Worm (Caenorhabditis elegans): Measurements from ENCODE around the gene fipr-10.

DNA sequence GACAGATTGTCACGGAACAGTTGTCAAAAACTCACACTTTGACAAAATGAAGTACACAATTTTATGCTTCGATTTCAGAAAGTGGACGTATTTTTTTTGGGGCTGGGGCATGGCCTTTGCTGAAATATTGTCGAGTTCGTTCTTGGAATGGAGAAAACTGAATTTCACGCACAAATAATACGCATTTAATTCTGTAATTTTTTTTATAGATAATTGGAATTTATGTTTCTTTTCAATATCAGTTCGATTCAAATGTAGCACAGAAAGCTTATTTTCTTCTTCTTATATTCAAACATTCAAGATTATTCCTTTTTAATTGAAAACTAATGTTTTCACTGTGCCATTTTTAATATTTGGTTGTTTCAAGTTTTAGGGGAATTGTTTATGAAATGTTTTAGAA, 46.4 kb downstream of the fipr-10 start, which contains the start of gene T07C12.10:
- TF ChIP-seq snpc-4 (tag; optimal IDR thresholded peaks at IDR 0.05) (no peak), mep-1 (tag; optimal IDR thresholded peaks at IDR 0.05) (no peak), lin-13 (tag; optimal IDR thresholded peaks at IDR 0.05) (no peak), elt-3 (tag; optimal IDR thresholded peaks at IDR 0.05) (no peak), nhr-76 (tag; optimal IDR thresholded peaks at IDR 0.05) (no peak), blmp-1 (tag; optimal IDR thresholded peaks at IDR 0.05) (no peak), lsy-2 (tag; optimal IDR thresholded peaks at IDR 0.05) (no peak), ceh-39 (tag; optimal IDR thresholded peaks at IDR 0.05) (no peak), ztf-11 (tag; optimal IDR thresholded peaks at IDR 0.05) (no peak), nhr-28 (tag; optimal IDR thresholded peaks at IDR 0.05) (no peak), tbx-8 (GFP tag; optimal IDR thresholded peaks at IDR 0.05) (no peak), unc-62 (GFP tag; optimal IDR thresholded peaks at IDR 0.05) (no peak), ces-1 (GFP tag; optimal IDR thresholded peaks at IDR 0.05) (no peak)
